Fruit fly (Drosophila melanogaster): ENCODE results near the gene Nepl8.
A peak's percentile ranks its signal among the peaks of the same experiment; 100 is the strongest.

The Nepl8 gene

DNA sequence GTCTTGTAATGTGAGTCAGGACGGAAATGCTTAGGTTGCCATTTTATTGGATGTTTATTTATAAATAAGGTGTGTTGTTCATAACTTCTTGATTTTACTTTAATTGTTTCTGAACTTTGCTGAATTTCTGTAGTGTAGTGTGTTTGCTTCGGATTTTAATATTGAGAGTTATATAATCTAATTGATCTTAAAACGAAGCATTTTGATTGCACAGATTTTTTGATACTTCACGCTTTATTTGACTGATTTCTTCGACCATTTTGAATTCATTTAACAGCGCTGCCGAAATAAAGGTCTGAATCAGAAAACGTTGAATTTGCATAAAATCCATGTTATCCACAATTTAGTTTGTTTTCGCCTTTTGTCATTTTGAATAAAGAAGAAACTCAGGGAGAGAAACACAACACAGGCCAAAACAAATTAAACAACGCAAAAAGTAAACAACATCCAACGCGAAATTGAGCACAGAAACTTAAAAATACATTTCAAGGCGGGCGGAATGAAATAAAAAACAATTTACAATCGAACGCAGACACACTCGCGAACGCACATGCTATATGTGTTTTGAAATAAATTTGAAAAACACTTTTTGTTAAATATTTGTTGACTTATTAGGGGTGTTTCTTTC lies 43.7 kb downstream of the Nepl8 start:
- TF ChIP-seq CG11902 (GFP tag; optimal IDR thresholded peaks at IDR 0.05) (no peak), pdm3 (GFP tag; optimal IDR thresholded peaks at IDR 0.05) (no peak), Eip78C (GFP tag) (peak; percentile 17), CG32006 (GFP tag; optimal IDR thresholded peaks at IDR 0.05) (no peak), CG8319 (GFP tag; optimal IDR thresholded peaks at IDR 0.05) (no peak), achi (GFP tag; optimal IDR thresholded peaks at IDR 0.05) (no peak), fkh (GFP tag; optimal IDR thresholded peaks at IDR 0.05) (peak; percentile 30), CG34406 (GFP tag; optimal IDR thresholded peaks at IDR 0.05) (no peak), cyc (GFP tag; optimal IDR thresholded peaks at IDR 0.05) (no peak)

DNA sequence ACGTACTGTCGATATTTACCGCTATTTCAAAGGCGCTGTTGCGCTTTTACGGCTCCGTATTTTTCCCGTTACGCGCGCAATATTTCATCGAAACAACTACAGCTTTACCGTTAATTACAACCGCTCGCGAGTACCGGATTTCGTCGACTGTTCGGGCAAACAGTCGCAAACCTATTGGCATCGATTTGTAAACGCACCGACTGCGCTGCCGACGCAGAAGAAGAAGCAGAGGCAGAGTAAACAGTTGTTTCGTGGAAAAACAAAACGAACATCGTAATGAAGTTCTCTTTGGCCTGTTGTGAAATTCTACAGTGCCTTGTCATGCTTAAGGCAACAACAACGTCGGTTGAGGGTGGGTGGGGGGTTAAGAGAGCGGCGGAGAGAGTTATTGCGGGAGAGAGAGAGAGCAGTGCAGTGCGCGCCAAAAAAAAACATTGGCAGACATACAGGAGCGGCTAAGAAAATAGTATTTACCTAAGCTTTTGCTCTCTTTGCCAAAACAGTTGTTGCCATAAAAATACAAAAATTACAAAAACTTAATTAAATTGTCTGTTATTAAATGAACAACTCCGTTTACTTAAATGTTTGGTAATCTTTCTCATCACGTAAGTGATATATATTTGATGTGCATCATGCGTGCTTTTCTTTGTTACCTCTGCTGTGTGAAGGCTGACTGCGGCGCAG lies 44.9 kb downstream of the Nepl8 start, which contains the start of gene CG5953:
TSS of gene CG5953 (minus strand) at position 176 of the 684 bp plus-strand sequence.
- TF ChIP-seq Sox15 (GFP tag; optimal IDR thresholded peaks at IDR 0.05) = peak; percentile 96
- TF ChIP-seq CG31627 (GFP tag; optimal IDR thresholded peaks at IDR 0.05) = peak; percentile 98
- TF ChIP-seq fkh (GFP tag; optimal IDR thresholded peaks at IDR 0.05) = peak; percentile 87
- peak; percentile 95 for TF ChIP-seq CG8319 (GFP tag; optimal IDR thresholded peaks at IDR 0.05)
- peak; percentile 98 for TF ChIP-seq Lpt (GFP tag; optimal IDR thresholded peaks at IDR 0.05)
- TF ChIP-seq achi (GFP tag; optimal IDR thresholded peaks at IDR 0.05) = peak; percentile 97
- TF ChIP-seq OdsH (GFP tag; optimal IDR thresholded peaks at IDR 0.05) = peak; percentile 97
- peak; percentile 98 for TF ChIP-seq Hr4 (GFP tag; optimal IDR thresholded peaks at IDR 0.05)
- peak; percentile 96 for TF ChIP-seq CG1621 (tag; optimal IDR thresholded peaks at IDR 0.05)
- peak; percentile 97 for TF ChIP-seq CG6808 (GFP tag; optimal IDR thresholded peaks at IDR 0.05)
- TF ChIP-seq Eip78C (GFP tag) = peak; percentile 99
- peak; percentile 97 for TF ChIP-seq Sox102F (GFP tag; optimal IDR thresholded peaks at IDR 0.05)
- TF ChIP-seq spab (GFP tag; optimal IDR thresholded peaks at IDR 0.05) = peak; percentile 98
- peak; percentile 94 for TF ChIP-seq CG7368 (GFP tag; optimal IDR thresholded peaks at IDR 0.05)
- peak; percentile 94 for TF ChIP-seq Eip93F (GFP tag; optimal IDR thresholded peaks at IDR 0.05)
- TF ChIP-seq acj6 (GFP tag; optimal IDR thresholded peaks at IDR 0.05) = peak; percentile 97
- peak; percentile 98 for TF ChIP-seq Met (GFP tag; optimal IDR thresholded peaks at IDR 0.05)
- TF ChIP-seq CG15336 (GFP tag; IDR thresholded peaks at IDR 0.05) = peak; percentile 99
- TF ChIP-seq CG3919 (GFP tag; optimal IDR thresholded peaks at IDR 0.05) = peak; percentile 97
- TF ChIP-seq dsx (GFP tag; optimal IDR thresholded peaks at IDR 0.05; ENCODE audit: poor library complexity, severe bottlenecking) = peak; percentile 96
- peak; percentile 97 for TF ChIP-seq CG6854 (GFP tag; optimal IDR thresholded peaks at IDR 0.05)
- peak; percentile 97 for TF ChIP-seq CG8632 (GFP tag; optimal IDR thresholded peaks at IDR 0.05)
- TF ChIP-seq svp (GFP tag) = peak; percentile 99
- TF ChIP-seq fd59A (GFP tag; optimal IDR thresholded peaks at IDR 0.05) = peak; percentile 98
- peak; percentile 98 for TF ChIP-seq CG6163 (GFP tag; IDR thresholded peaks at IDR 0.05)
- TF ChIP-seq CG32006 (GFP tag; optimal IDR thresholded peaks at IDR 0.05) = peak; percentile 99
- TF ChIP-seq Sox14 (GFP tag; optimal IDR thresholded peaks at IDR 0.05) = peak; percentile 99
- peak; percentile 98 for TF ChIP-seq net (GFP tag; optimal IDR thresholded peaks at IDR 0.05)
- TF ChIP-seq Blimp-1 (GFP tag; optimal IDR thresholded peaks at IDR 0.05) = peak; percentile 93
- peak; percentile 98 for TF ChIP-seq CG34406 (GFP tag; optimal IDR thresholded peaks at IDR 0.05)
- peak; percentile 98 for TF ChIP-seq eg (GFP tag; IDR thresholded peaks at IDR 0.05)
- peak; percentile 98 for TF ChIP-seq CG16779 (tag; optimal IDR thresholded peaks at IDR 0.05)
- TF ChIP-seq Eip75B (GFP tag; optimal IDR thresholded peaks at IDR 0.05) = peak; percentile 98
- peak; percentile 98 for TF ChIP-seq CG6276 (GFP tag; optimal IDR thresholded peaks at IDR 0.05)
- TF ChIP-seq CG6792 (GFP tag; optimal IDR thresholded peaks at IDR 0.05) = peak; percentile 97
- peak; percentile 98 for TF ChIP-seq ss (GFP tag; optimal IDR thresholded peaks at IDR 0.05)
- peak; percentile 98 for TF ChIP-seq CG3032 (tag; optimal IDR thresholded peaks at IDR 0.05)
- TF ChIP-seq CG11902 (GFP tag; optimal IDR thresholded peaks at IDR 0.05) = peak; percentile 90
- TF ChIP-seq esn (GFP tag; optimal IDR thresholded peaks at IDR 0.05) = peak; percentile 98
- peak; percentile 97 for TF ChIP-seq Smox (GFP tag; optimal IDR thresholded peaks at IDR 0.05)
- peak; percentile 98 for TF ChIP-seq topi (GFP tag; optimal IDR thresholded peaks at IDR 0.05)
- TF ChIP-seq salr (GFP tag; optimal IDR thresholded peaks at IDR 0.05) = peak; percentile 93 to 97
- peak; percentile 98 for TF ChIP-seq CG10669 (GFP tag; optimal IDR thresholded peaks at IDR 0.05)
- peak; percentile 87 for TF ChIP-seq vri (GFP tag; optimal IDR thresholded peaks at IDR 0.05)
- peak; percentile 97 for TF ChIP-seq pdm3 (GFP tag; optimal IDR thresholded peaks at IDR 0.05)

Data from whole organism, prepupa.